Worm (Caenorhabditis elegans) whole organism, mixed stage, embryonic: ENCODE data around the gene ptrn-1.
A peak's percentile ranks its signal among the peaks of the same experiment; 100 is the strongest.

Source experiments
- M03D4.4 ChIP-seq: sonication (generic microtip); optimal IDR thresholded peaks from 2 replicates; lab custom pipeline; 2017; ENCODE audit warnings: mild to moderate bottlenecking, missing genetic modification characterization, missing compliant biosample characterization
- bed-3 ChIP-seq: fragments of 200-800 bp; sonication (Bioruptor generic); optimal IDR thresholded peaks from 3 replicates; lab custom pipeline; 2018; ENCODE audit warnings: mild to moderate bottlenecking, missing genetic modification characterization, moderate library complexity, missing compliant biosample characterization
- blmp-1 ChIP-seq: fragments of 150-350 bp; optimal IDR thresholded peaks from 2 replicates; lab custom pipeline; 2014; ENCODE audit warnings: missing biosample characterization, missing genetic modification characterization
- ceh-39 ChIP-seq: fragments of 150-350 bp; optimal IDR thresholded peaks from 2 replicates; lab custom pipeline; 2014; ENCODE audit warnings: missing biosample characterization, missing genetic modification characterization
- ceh-43 ChIP-seq: fragments of 200-800 bp; sonication (Bioruptor generic); optimal IDR thresholded peaks from 2 replicates; lab custom pipeline; 2018; ENCODE audit warnings: mild to moderate bottlenecking, missing genetic modification characterization, moderate library complexity, missing compliant biosample characterization
- ceh-83 ChIP-seq: fragments of 200-800 bp; sonication (Bioruptor generic); optimal IDR thresholded peaks from 2 replicates; lab custom pipeline; 2018; ENCODE audit warnings: mild to moderate bottlenecking, missing genetic modification characterization, missing compliant biosample characterization
- ces-1 ChIP-seq: fragments of 150-350 bp; optimal IDR thresholded peaks from 2 replicates; lab custom pipeline; 2014; ENCODE audit warnings: missing biosample characterization, missing genetic modification reagents, missing genetic modification characterization
- cnd-1 ChIP-seq: fragments of 200-800 bp; sonication (Bioruptor generic); optimal IDR thresholded peaks from 2 replicates; lab custom pipeline; 2018; ENCODE audit warnings: mild to moderate bottlenecking, missing genetic modification characterization, missing compliant biosample characterization
- drap-1 ChIP-seq: fragments of 200-800 bp; sonication (Bioruptor generic); optimal IDR thresholded peaks from 3 replicates; lab custom pipeline; 2018; ENCODE audit warnings: mild to moderate bottlenecking, missing genetic modification characterization, missing compliant biosample characterization
- elt-1 ChIP-seq: sonication (generic microtip); optimal IDR thresholded peaks from 2 replicates; lab custom pipeline; 2017; ENCODE audit warnings: missing genetic modification characterization, mild to moderate bottlenecking, missing compliant biosample characterization, antibody characterized with exemption, moderate library complexity, borderline replicate concordance; ENCODE audit not compliant: insufficient read depth
- elt-3 ChIP-seq: fragments of 150-350 bp; optimal IDR thresholded peaks from 2 replicates; lab custom pipeline; 2014; ENCODE audit warnings: missing biosample characterization, missing genetic modification characterization
- flh-1 ChIP-seq: fragments of 200-800 bp; sonication (Bioruptor generic); optimal IDR thresholded peaks from 2 replicates; lab custom pipeline; 2018; ENCODE audit warnings: mild to moderate bottlenecking, missing genetic modification characterization, moderate library complexity, missing compliant biosample characterization
- ham-2 ChIP-seq: fragments of 200-800 bp; sonication (Bioruptor generic); optimal IDR thresholded peaks from 2 replicates; lab custom pipeline; 2018; ENCODE audit warnings: mild to moderate bottlenecking, missing genetic modification characterization, missing compliant biosample characterization
- hlh-1 ChIP-seq: fragments of 150-350 bp; optimal IDR thresholded peaks from 2 replicates; lab custom pipeline; 2014; ENCODE audit warnings: missing biosample characterization, missing genetic modification reagents, missing genetic modification characterization
- lin-13 ChIP-seq: fragments of 150-350 bp; optimal IDR thresholded peaks from 2 replicates; lab custom pipeline; 2014; ENCODE audit warnings: missing biosample characterization, missing genetic modification characterization
- lin-32 ChIP-seq: fragments of 200-800 bp; sonication (Bioruptor generic); optimal IDR thresholded peaks from 2 replicates; lab custom pipeline; 2018; ENCODE audit warnings: mild to moderate bottlenecking, missing genetic modification characterization, missing compliant biosample characterization
- lsy-2 ChIP-seq: fragments of 150-350 bp; optimal IDR thresholded peaks from 2 replicates; lab custom pipeline; 2014; ENCODE audit warnings: missing biosample characterization, missing genetic modification characterization
- mab-5 ChIP-seq: fragments of 150-350 bp; optimal IDR thresholded peaks from 2 replicates; lab custom pipeline; 2014; ENCODE audit warnings: missing biosample characterization, missing genetic modification characterization
- mep-1 ChIP-seq: fragments of 150-350 bp; optimal IDR thresholded peaks from 2 replicates; lab custom pipeline; 2017; ENCODE audit warnings: missing biosample characterization, missing genetic modification reagents, missing genetic modification characterization, inconsistent platforms
- mls-2 ChIP-seq: sonication (generic microtip); optimal IDR thresholded peaks from 2 replicates; lab custom pipeline; 2016; ENCODE audit warnings: mild to moderate bottlenecking, missing genetic modification characterization, moderate library complexity, missing compliant biosample characterization
- nhr-12 ChIP-seq: fragments of 150-350 bp; optimal IDR thresholded peaks from 2 replicates; lab custom pipeline; 2014; ENCODE audit warnings: missing biosample characterization, missing genetic modification characterization
- nhr-2 ChIP-seq: fragments of 150-350 bp; optimal IDR thresholded peaks from 2 replicates; lab custom pipeline; 2014; ENCODE audit warnings: missing biosample characterization, missing genetic modification characterization
- nhr-237 ChIP-seq: fragments of 150-350 bp; optimal IDR thresholded peaks from 2 replicates; lab custom pipeline; 2014; ENCODE audit warnings: missing biosample characterization, missing genetic modification characterization
- nhr-28 ChIP-seq: fragments of 150-350 bp; optimal IDR thresholded peaks from 2 replicates; lab custom pipeline; 2014; ENCODE audit warnings: missing biosample characterization, missing genetic modification characterization
- nhr-76 ChIP-seq: sonication (generic microtip); optimal IDR thresholded peaks from 2 replicates; lab custom pipeline; 2017; ENCODE audit warnings: missing biosample characterization, missing genetic modification characterization
- pha-4 ChIP-seq: fragments of 150-350 bp; optimal IDR thresholded peaks from 2 replicates; lab custom pipeline; 2018; ENCODE audit warnings: missing biosample characterization, missing genetic modification reagents, missing genetic modification characterization
- sem-2 ChIP-seq: fragments of 200-800 bp; sonication (Bioruptor generic); optimal IDR thresholded peaks from 2 replicates; lab custom pipeline; 2018; ENCODE audit warnings: mild to moderate bottlenecking, missing genetic modification characterization, missing compliant biosample characterization
- snpc-4 ChIP-seq: fragments of 150-350 bp; optimal IDR thresholded peaks from 2 replicates; lab custom pipeline; 2014; ENCODE audit warnings: missing biosample characterization, missing genetic modification characterization
- sptf-1 ChIP-seq: sonication (generic microtip); optimal IDR thresholded peaks from 2 replicates; lab custom pipeline; 2017; ENCODE audit warnings: mild to moderate bottlenecking, missing genetic modification characterization, moderate library complexity, missing compliant biosample characterization
- tbx-8 ChIP-seq: fragments of 200-800 bp; sonication (Bioruptor generic); optimal IDR thresholded peaks from 2 replicates; lab custom pipeline; 2018; ENCODE audit warnings: mild to moderate bottlenecking, missing genetic modification characterization, moderate library complexity, missing compliant biosample characterization
- unc-120 ChIP-seq: sonication (generic microtip); optimal IDR thresholded peaks from 2 replicates; lab custom pipeline; 2017; ENCODE audit warnings: missing genetic modification characterization, missing compliant biosample characterization; ENCODE audit not compliant: poor library complexity, severe bottlenecking
- unc-39 ChIP-seq: fragments of 150-350 bp; optimal IDR thresholded peaks from 2 replicates; lab custom pipeline; 2014; ENCODE audit warnings: missing biosample characterization, missing genetic modification characterization
- unc-62 ChIP-seq: fragments of 150-350 bp; optimal IDR thresholded peaks from 2 replicates; lab custom pipeline; 2014; ENCODE audit warnings: missing biosample characterization, missing genetic modification reagents, missing genetic modification characterization
- ztf-11 ChIP-seq: fragments of 150-350 bp; optimal IDR thresholded peaks from 2 replicates; lab custom pipeline; 2014; ENCODE audit warnings: missing biosample characterization, missing genetic modification characterization

Gene ptrn-1

DNA sequence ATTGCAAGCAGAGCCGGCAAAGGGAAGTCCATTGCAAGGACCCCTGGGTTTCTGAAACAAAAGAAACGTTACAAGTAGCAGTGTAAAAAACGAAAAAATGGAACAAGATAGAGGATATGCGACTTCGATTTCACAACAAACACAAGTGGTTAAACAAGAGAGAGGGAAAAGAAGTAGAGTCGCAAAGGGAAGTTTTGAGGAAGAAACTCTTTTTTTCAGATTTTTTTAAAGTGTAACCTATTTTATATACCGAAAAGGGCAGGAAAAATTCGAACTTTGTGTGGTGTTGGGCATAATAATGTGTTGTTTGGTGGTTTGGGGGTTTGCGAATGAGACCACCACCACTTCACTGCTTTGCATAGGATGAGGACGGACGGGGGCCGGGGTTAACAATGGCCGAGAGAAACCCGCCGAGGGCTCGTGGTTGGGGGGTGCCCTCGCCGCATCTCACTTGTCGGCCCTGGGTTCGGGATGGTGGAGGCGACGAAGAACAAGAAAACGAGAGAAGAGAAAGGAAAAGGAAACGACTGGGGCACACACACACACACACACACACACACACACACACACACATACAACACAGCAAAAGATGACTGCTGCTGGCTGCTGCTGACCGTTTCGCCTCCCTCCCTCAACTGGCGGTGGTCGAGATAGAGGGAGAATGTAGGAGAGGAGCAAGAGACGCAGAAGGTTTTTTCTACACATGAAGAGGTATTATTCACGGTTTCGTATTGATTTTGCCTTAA is at the start of gene ptrn-1:
ptrn-1 (minus strand) TSS at position 51 of the 746 bp plus-strand sequence.
- TF ChIP-seq snpc-4 (no peak), nhr-76 (no peak), M03D4.4 (tag; lab: Kevin White, UChicago) (peak; percentile 55), blmp-1 (tag; lab: Kevin White, UChicago) (peak; percentile 41), ham-2 (peak; percentile 62), nhr-12 (tag; lab: Kevin White, UChicago) (no peak), cnd-1 (peak; percentile 49), sptf-1 (tag; lab: Kevin White, UChicago) (peak; percentile 82), elt-1 (tag; lab: Kevin White, UChicago) (no peak), mls-2 (tag; lab: Kevin White, UChicago) (peak; percentile 70), ceh-39 (tag; lab: Kevin White, UChicago) (no peak), ceh-43 (GFP tag; lab: Kevin White, UChicago) (peak; percentile 65), unc-120 (tag; lab: Kevin White, UChicago) (peak; percentile 73), hlh-1 (peak; percentile 56), pha-4 (peak; percentile 59), drap-1 (GFP tag; lab: Kevin White, UChicago) (peak; percentile 79), lin-13 (tag; lab: Kevin White, UChicago) (peak; percentile 57), ces-1 (peak; percentile 27), lin-32 (no peak), mep-1 (tag; lab: Kevin White, UChicago) (peak; percentile 53), nhr-2 (tag; lab: Kevin White, UChicago) (peak; percentile 25), flh-1 (GFP tag; lab: Kevin White, UChicago) (peak; percentile 35), nhr-237 (tag; lab: Kevin White, UChicago) (no peak), ceh-83 (no peak), mab-5 (no peak), sem-2 (peak; percentile 25), ztf-11 (tag; lab: Kevin White, UChicago) (peak; percentile 71), unc-39 (tag; lab: Kevin White, UChicago) (no peak), unc-62 (GFP tag; lab: Kevin White, UChicago) (peak; percentile 59), nhr-28 (tag; lab: Kevin White, UChicago) (no peak)

DNA sequence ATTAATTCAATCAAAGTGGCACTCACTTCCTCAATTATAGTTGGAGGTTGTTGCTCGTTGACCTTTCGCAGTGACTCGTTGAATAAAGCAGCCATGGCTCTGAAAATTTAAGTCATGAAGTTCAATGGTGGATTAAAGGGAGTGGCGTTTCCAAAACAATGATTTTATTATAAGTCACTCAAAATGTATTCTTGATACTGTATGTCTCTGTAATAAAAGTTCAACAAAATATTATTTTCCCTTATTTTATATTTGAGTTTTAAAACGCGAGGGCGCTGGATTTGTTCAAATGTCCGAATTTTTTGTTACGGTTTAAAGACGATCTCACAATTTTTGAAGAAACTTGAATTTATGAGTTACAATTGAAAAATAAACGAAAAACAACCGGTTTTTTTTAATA is 42.1 kb upstream of the ptrn-1 start, which contains the start of gene C30G4.4:
C30G4.4 (minus strand) TSS at position 101 of the 400 bp plus-strand sequence.
- TF ChIP-seq elt-1 (tag; lab: Kevin White, UChicago) = no peak
- no peak for TF ChIP-seq bed-3
- no peak for TF ChIP-seq tbx-8

DNA sequence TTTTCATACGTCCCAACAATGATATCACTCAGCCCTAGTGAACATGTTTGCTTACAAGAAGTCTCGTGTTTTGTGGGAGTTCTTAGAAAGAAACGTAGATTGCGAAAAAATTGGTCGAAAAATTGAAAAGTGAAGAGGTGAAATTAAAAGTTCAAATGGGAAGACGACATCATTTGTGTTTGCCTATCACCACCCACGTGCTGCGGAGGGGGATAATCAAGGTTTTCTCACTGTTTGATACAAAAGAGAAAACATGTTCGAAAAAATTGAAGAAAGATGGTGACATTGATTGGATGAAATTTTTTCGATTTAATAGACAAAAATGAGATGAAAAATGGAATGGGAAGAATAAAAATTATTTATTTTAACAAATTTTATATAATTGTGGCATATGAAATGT is 40.5 kb upstream of the ptrn-1 start:
- TF ChIP-seq lsy-2 = no peak
- TF ChIP-seq lin-32 = no peak
- TF ChIP-seq ceh-43 (GFP tag; lab: Kevin White, UChicago) = no peak
- TF ChIP-seq ces-1 = no peak
- no peak for TF ChIP-seq ceh-39 (tag; lab: Kevin White, UChicago)
- TF ChIP-seq hlh-1 = peak; percentile 5
- no peak for TF ChIP-seq flh-1 (GFP tag; lab: Kevin White, UChicago)
- no peak for TF ChIP-seq nhr-237 (tag; lab: Kevin White, UChicago)

DNA sequence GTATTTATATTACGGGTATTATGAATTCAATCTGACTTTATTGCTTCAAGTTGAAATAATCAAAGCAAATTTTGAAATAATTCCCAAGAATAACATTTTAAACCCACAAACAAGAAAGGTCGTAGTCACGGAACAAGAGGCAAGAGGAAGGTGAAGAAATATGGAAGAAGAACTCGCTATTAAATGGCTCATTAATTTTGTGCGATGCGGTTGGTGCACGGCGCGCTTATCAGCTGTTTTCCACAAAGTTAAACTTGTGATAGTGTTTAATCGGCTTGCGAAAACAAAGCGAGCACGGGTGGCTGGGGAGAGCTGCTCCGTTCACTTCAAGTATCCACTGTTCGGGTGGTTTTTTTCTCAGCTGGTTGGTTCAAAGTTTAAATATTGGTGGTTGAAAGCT is 36.9 kb upstream of the ptrn-1 start:
- TF ChIP-seq bed-3 = no peak
- no peak for TF ChIP-seq unc-62 (GFP tag; lab: Kevin White, UChicago)
- TF ChIP-seq hlh-1 = no peak
- no peak for TF ChIP-seq lin-13 (tag; lab: Kevin White, UChicago)

DNA sequence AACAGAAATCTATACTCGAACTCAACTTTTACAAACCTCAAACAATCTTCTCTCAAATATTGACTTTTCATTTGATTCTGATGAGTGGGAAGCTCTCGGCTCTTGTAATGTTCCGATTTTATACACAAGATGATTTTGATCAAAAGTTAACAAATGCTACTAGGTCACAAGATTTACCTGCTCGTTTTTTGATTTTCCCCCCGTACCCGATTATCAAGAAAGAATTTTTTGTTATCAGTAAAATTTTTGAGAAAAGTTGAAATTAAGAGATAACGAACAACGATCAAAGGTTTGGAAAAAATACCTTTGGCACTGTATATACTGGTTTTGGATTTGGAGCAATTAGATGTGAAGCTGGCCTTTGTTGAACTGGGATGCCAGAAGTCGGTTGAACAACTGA is 34.8 kb upstream of the ptrn-1 start:
- TF ChIP-seq drap-1 (GFP tag; lab: Kevin White, UChicago) = no peak
- TF ChIP-seq nhr-76 = no peak
- TF ChIP-seq sptf-1 (tag; lab: Kevin White, UChicago) = no peak
- TF ChIP-seq cnd-1 = no peak
- no peak for TF ChIP-seq bed-3
- no peak for TF ChIP-seq elt-3 (tag; lab: Kevin White, UChicago)
- TF ChIP-seq lin-32 = no peak
- no peak for TF ChIP-seq flh-1 (GFP tag; lab: Kevin White, UChicago)
- no peak for TF ChIP-seq mep-1 (tag; lab: Kevin White, UChicago)
- no peak for TF ChIP-seq hlh-1
- no peak for TF ChIP-seq M03D4.4 (tag; lab: Kevin White, UChicago)
- TF ChIP-seq ceh-83 = no peak
- no peak for TF ChIP-seq lin-13 (tag; lab: Kevin White, UChicago)
